Worm (Caenorhabditis elegans) whole organism, L4/young adult: Measurements from ENCODE around the gene F26D2.10.
"Not testable (repeated sequence)": the region's sequence is repeated elsewhere in the genome, so short reads cannot be mapped to it uniquely, and the experiment has no call there.

Experiments used
- W03F9.2 ChIP-seq: fragments of 150-350 bp; optimal IDR thresholded peaks from 2 replicates; lab custom pipeline; 2014; ENCODE audit warnings: missing biosample characterization, missing genetic modification characterization
- dao-5 ChIP-seq: sonication (generic microtip); optimal IDR thresholded peaks from 2 replicates; lab custom pipeline; 2016; ENCODE audit warnings: missing genotype, missing genetic modification characterization, moderate library complexity, missing compliant biosample characterization
- him-1 ChIP-seq: sonication (generic microtip); optimal IDR thresholded peaks from 2 replicates; lab custom pipeline; 2016; ENCODE audit warnings: missing genotype, missing genetic modification reagents, missing genetic modification characterization, missing compliant biosample characterization

The F26D2.10 gene

ce11 chrV:16395131-16395530 lies 34.3 kb downstream of the F26D2.10 start, which contains the start of gene F13A7.11:
Gene F13A7.11 (minus strand): TSS chrV:16395304.
- TF ChIP-seq him-1, result no peak
- no peak for TF ChIP-seq W03F9.2 (tag; lab: Kevin White, UChicago)
- TF ChIP-seq dao-5 (tag; lab: Kevin White, UChicago), result no peak

- TF ChIP-seq W03F9.2 (tag; lab: Kevin White, UChicago) (no peak), dao-5 (tag; lab: Kevin White, UChicago) (no peak), him-1 (no peak)
Observed at ce11 chrV:16393728-16394127, 35.7 kb downstream of the F26D2.10 start, which contains the start of gene srd-63. Gene srd-63 (minus strand): TSS chrV:16393828.

DNA sequence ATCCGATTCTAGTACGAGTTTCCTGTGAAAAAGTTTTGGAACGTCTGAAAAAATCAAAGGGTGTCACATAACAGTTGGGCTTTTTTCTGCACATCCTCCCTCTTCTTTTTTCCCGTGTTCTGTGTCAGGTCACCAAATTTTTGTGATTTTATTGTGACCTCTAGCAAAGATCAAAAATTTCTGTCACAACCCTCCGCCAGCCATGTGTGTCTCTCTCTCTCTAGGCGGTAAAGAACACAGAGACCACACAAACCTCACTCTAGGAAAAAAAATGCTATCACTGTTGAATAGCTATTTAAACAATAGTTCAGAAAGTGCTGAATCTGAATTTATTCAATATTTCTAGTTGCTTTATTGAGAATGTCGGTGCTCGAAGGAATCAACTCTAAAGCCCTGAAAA lies 38.7 kb downstream of the F26D2.10 start, which contains the start of gene gst-44:
Gene gst-44 (plus strand): TSS at position 237 of the 400 bp plus-strand sequence.
- no peak for TF ChIP-seq dao-5 (tag; lab: Kevin White, UChicago)
- no peak for TF ChIP-seq W03F9.2 (tag; lab: Kevin White, UChicago)
- no peak for TF ChIP-seq him-1

DNA sequence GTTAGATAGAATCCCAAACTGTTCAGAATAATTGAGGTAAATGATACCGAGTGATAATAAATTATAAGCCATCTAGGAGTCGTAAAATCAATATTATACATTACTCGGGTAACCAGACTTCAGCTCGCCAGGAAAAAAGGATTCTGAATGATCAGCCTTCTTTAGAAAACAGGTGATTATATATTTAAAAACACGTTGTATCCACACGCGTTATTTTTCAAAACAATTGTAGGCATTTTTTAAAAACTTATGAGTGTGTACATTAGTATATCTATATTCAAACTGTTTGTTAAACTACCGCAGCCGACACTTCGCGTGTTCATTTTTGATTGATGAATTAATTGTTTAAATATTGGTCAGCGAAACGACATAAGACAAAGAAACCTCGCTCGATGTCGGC lies 41.1 kb downstream of the F26D2.10 start, which contains the start of gene sri-65:
Gene sri-65 (minus strand): TSS at position 101 of the 400 bp plus-strand sequence.
- TF ChIP-seq him-1 (no peak), dao-5 (tag; lab: Kevin White, UChicago) (no peak), W03F9.2 (tag; lab: Kevin White, UChicago) (no peak)

DNA sequence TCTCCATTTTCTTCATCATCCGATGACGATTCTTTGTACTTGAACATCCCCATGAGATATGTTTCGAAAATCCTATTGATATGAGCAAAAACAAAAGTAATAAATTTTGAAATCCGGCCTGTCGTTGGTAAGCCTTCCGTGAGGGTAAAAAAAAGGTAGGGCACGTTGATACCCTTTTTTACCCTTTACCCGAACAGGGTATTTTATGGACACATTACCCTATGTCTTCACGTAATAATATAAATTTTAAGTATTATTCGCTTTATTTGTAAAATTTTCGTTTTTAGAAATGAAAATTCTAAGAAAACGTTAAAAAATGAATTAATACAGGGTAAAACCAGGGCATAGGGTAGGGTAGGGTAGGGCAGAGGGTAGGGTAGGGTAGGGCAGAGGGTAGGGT lies 45.7 kb downstream of the F26D2.10 start, which contains the start of gene F13A7.7:
Gene F13A7.7 (minus strand): TSS at position 101 of the 400 bp plus-strand sequence.
- TF ChIP-seq W03F9.2 (tag; lab: Kevin White, UChicago); dao-5 (tag; lab: Kevin White, UChicago); him-1: not testable (repeated sequence)

DNA sequence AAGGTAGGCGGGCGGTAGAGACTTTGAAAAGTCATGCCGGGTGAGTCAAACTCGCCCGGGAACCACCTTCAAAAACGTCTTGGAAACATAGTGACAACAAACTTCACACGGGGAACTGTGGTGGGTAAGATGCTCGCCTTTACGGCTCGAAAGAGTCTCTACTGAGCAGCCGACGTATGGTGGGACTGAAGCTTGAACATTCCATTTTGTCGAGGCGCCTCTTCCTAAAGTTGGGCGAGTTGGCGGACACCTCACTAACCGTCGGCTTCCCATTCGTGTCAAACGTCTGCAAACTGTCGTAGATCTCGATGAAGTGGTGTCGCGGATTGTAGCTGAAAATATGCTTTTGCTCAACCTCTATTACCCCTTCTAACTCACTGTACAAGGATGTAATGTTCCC lies 46.5 kb downstream of the F26D2.10 start:
- TF ChIP-seq W03F9.2 (tag; lab: Kevin White, UChicago) (no peak), him-1 (no peak), dao-5 (tag; lab: Kevin White, UChicago) (no peak)

- no peak for TF ChIP-seq dao-5 (tag; lab: Kevin White, UChicago)
- TF ChIP-seq him-1, result no peak
- no peak for TF ChIP-seq W03F9.2 (tag; lab: Kevin White, UChicago)
Observed at ce11 chrV:16377849-16378248, 51.6 kb downstream of the F26D2.10 start, which contains the start of gene F13A7.1. Gene F13A7.1 (minus strand): TSS chrV:16377949.

DNA sequence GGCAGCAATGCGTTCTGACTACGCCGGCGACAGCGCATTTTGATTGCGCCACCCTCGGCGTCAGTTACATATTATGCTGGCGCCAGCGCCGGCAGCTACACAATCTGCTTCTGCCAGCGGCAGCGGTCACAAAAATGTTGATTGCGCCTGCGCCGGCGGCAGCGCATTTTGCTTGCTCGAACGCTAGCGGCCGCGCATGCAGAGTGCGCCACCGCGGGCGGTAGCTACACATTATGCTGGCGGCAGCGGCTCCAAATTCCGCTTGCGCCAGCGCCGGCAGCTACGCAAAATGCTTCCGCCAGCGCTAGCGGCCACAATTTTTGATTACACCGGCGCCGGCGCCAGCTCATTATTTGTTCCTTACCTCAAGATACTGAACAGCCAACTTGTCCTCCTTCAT lies 52.2 kb downstream of the F26D2.10 start:
- no peak for TF ChIP-seq W03F9.2 (tag; lab: Kevin White, UChicago)
- no peak for TF ChIP-seq dao-5 (tag; lab: Kevin White, UChicago)
- TF ChIP-seq him-1, result no peak

ce11 chrV:16376430-16376948 lies 52.9 kb downstream of the F26D2.10 start:
- TF ChIP-seq W03F9.2 (tag; lab: Kevin White, UChicago), result no peak
- no peak for TF ChIP-seq him-1
- no peak for TF ChIP-seq dao-5 (tag; lab: Kevin White, UChicago)
